Worm (Caenorhabditis elegans): ENCODE measurements around the gene Y97E10AR.2.

The Y97E10AR.2 gene

ce11 chrV:7995165-7995564 is 813 bp upstream of the Y97E10AR.2 start:
- TF ChIP-seq F26F4.8 (GFP tag; conservative IDR thresholded peaks at IDR 0.05) (no peak), nhr-48 (tag; optimal IDR thresholded peaks at IDR 0.05) (no peak), mdt-29 (GFP tag; IDR thresholded peaks at IDR 0.05) (no peak), ces-1 (GFP tag; optimal IDR thresholded peaks at IDR 0.05) (no peak), lin-13 (GFP tag; optimal IDR thresholded peaks at IDR 0.05) (no peak), madf-9 (GFP tag; conservative IDR thresholded peaks at IDR 0.05) (no peak), mes-2 (tag; optimal IDR thresholded peaks at IDR 0.05; ENCODE audit: poor library complexity, severe bottlenecking) (no peak), mxl-2 (GFP tag; conservative IDR thresholded peaks at IDR 0.05) (no peak), nhr-77 (tag; optimal IDR thresholded peaks at IDR 0.05) (no peak), nhr-25 (tag; optimal IDR thresholded peaks at IDR 0.05; ENCODE audit: borderline replicate concordance, insufficient read depth) (no peak), nhr-111 (GFP tag; optimal IDR thresholded peaks at IDR 0.05) (no peak), F37D6.2 (tag; optimal IDR thresholded peaks at IDR 0.05) (no peak), dmd-8 (GFP tag; IDR thresholded peaks at IDR 0.05) (no peak), fkh-10 (GFP tag; optimal IDR thresholded peaks at IDR 0.05) (no peak)

ce11 chrV:8000929-8001513 is 5.0 kb downstream of the Y97E10AR.2 start, which contains the start of gene Y97E10AR.1:
Gene Y97E10AR.1 (plus strand): TSS chrV:8001463.
- peak in 1 of 2 experiments; percentile 75 for TF ChIP-seq daf-16 (GFP tag; optimal IDR thresholded peaks at IDR 0.05)
- peak; percentile 87 for TF ChIP-seq daf-16 (tag; optimal IDR thresholded peaks at IDR 0.05)
- 0 out of 2 replicates have a peak, but pooled peaks have one; percentile 15 for TF ChIP-seq saeg-2 (GFP tag; IDR thresholded peaks at IDR 0.05)
- 0 out of 2 replicates have a peak, but pooled peaks have one; percentile 42 for TF ChIP-seq mxl-2 (GFP tag; conservative IDR thresholded peaks at IDR 0.05)
- no peak for TF ChIP-seq mdt-29 (GFP tag; IDR thresholded peaks at IDR 0.05)
- peak; percentile 63 for TF ChIP-seq pqm-1 (tag; optimal IDR thresholded peaks at IDR 0.05)
- peak; percentile 42 for TF ChIP-seq mes-2 (tag; optimal IDR thresholded peaks at IDR 0.05; ENCODE audit: poor library complexity, severe bottlenecking)
- TF ChIP-seq madf-9 (GFP tag; conservative IDR thresholded peaks at IDR 0.05), result peak; percentile 40; the same call in 1 of the 2 replicates
- peak; percentile 34 for TF ChIP-seq F37D6.2 (tag; optimal IDR thresholded peaks at IDR 0.05)
- TF ChIP-seq egl-43 (GFP tag; IDR thresholded peaks at IDR 0.05), result no peak
- peak; percentile 83 for TF ChIP-seq ctbp-1 (GFP tag; IDR thresholded peaks at IDR 0.05)
- peak; percentile 9; the same call in 1 of the 2 replicates for TF ChIP-seq nhr-41 (GFP tag; IDR thresholded peaks at IDR 0.05)
- peak; percentile 94 for TF ChIP-seq dmd-6 (GFP tag; IDR thresholded peaks at IDR 0.05)
- TF ChIP-seq lin-29 (GFP tag; IDR thresholded peaks at IDR 0.05), result no peak
- peak; percentile 56; the same call in 1 of the 2 replicates for TF ChIP-seq pha-4 (GFP tag; IDR thresholded peaks at IDR 0.05)
- TF ChIP-seq pha-4 (tag; optimal IDR thresholded peaks at IDR 0.05), result peak; percentile 39
- no peak for TF ChIP-seq ceh-20 (GFP tag; IDR thresholded peaks at IDR 0.05)
- no peak for TF ChIP-seq rbr-2 (tag; optimal IDR thresholded peaks at IDR 0.05)
- peak; percentile 46 for TF ChIP-seq jun-1 (tag; optimal IDR thresholded peaks at IDR 0.05)
- TF ChIP-seq nhr-28 (tag; optimal IDR thresholded peaks at IDR 0.05), result peak; percentile 85
- TF ChIP-seq zfp-3 (GFP tag; conservative IDR thresholded peaks at IDR 0.05), result no peak
- TF ChIP-seq dpl-1 (GFP tag; optimal IDR thresholded peaks at IDR 0.05), result peak; percentile 39
- peak; percentile 73 for TF ChIP-seq dve-1 (tag; optimal IDR thresholded peaks at IDR 0.05; ENCODE audit: insufficient read depth)
- TF ChIP-seq ceh-82 (tag; optimal IDR thresholded peaks at IDR 0.05), result no peak
- peak; percentile 39 for TF ChIP-seq fkh-10 (GFP tag; optimal IDR thresholded peaks at IDR 0.05)
- TF ChIP-seq ztf-11 (tag; optimal IDR thresholded peaks at IDR 0.05), result no peak
- TF ChIP-seq hlh-11 (tag; optimal IDR thresholded peaks at IDR 0.05), result peak; percentile 97
- 0 out of 2 replicates have a peak, but pooled peaks have one; percentile 28 for TF ChIP-seq tra-1 (GFP tag; IDR thresholded peaks at IDR 0.05)
- no peak for TF ChIP-seq nhr-102 (tag; optimal IDR thresholded peaks at IDR 0.05)
- TF ChIP-seq nhr-77 (tag; optimal IDR thresholded peaks at IDR 0.05), result peak; percentile 76
- no peak for TF ChIP-seq set-16 (GFP tag; IDR thresholded peaks at IDR 0.05)
- peak; percentile 95 for TF ChIP-seq hlh-30 (tag; optimal IDR thresholded peaks at IDR 0.05; ENCODE audit: insufficient read depth)
- TF ChIP-seq dmd-8 (GFP tag; IDR thresholded peaks at IDR 0.05), result no peak
- TF ChIP-seq T20F7.1 (GFP tag; optimal IDR thresholded peaks at IDR 0.05), result peak; percentile 74
- peak in 1 of 2 experiments; percentile 78 for TF ChIP-seq hif-1 (tag; optimal IDR thresholded peaks at IDR 0.05)
- no peak for TF ChIP-seq unc-39 (tag; optimal IDR thresholded peaks at IDR 0.05)
- TF ChIP-seq egl-27 (tag; optimal IDR thresholded peaks at IDR 0.05), result no peak
- peak; percentile 85 for TF ChIP-seq hmg-1.1 (GFP tag; IDR thresholded peaks at IDR 0.05)
- peak; percentile 86 for TF ChIP-seq gei-8 (GFP tag; optimal IDR thresholded peaks at IDR 0.05)
- peak; percentile 99 for TF ChIP-seq aha-1 (tag)
- peak; percentile 29 to 79 for TF ChIP-seq lsy-2 (tag; optimal IDR thresholded peaks at IDR 0.05)

Measured in whole organism, L4 larva.